Fruit fly (Drosophila melanogaster) whole organism, prepupa: ENCODE measurements around the gene mRpS18B.

Source experiments
- Blimp-1 ChIP-seq: fragments of 200-800 bp; sonication (Bioruptor generic); optimal IDR thresholded peaks from 3 replicates; lab custom pipeline; 2017; ENCODE audit warnings: missing biosample characterization, missing genetic modification characterization, mild to moderate bottlenecking, moderate library complexity, missing genetic modification reagents
- CG10631 ChIP-seq: fragments of 200-800 bp; sonication (Bioruptor generic); optimal IDR thresholded peaks from 2 replicates; lab custom pipeline; 2016; ENCODE audit warnings: missing biosample characterization, missing genetic modification characterization
- CG10669 ChIP-seq: fragments of 200-800 bp; sonication (Bioruptor generic); optimal IDR thresholded peaks from 3 replicates; lab custom pipeline; 2018; ENCODE audit warnings: missing biosample characterization, mild to moderate bottlenecking, missing genetic modification characterization, moderate library complexity
- CG11902 ChIP-seq: fragments of 200-800 bp; sonication (Bioruptor generic); optimal IDR thresholded peaks from 3 replicates; lab custom pipeline; 2016; ENCODE audit warnings: missing biosample characterization, missing genetic modification characterization
- CG15336 ChIP-seq: fragments of 200-800 bp; sonication (Bioruptor generic); IDR thresholded peaks from 2 replicates; pipeline ENCODE4 v1.3.6; 2022; ENCODE audit warnings: missing biosample characterization, missing genetic modification characterization
- CG16779 ChIP-seq: fragments of 200-800 bp; sonication (Bioruptor generic); optimal IDR thresholded peaks from 3 replicates; lab custom pipeline; 2017; ENCODE audit warnings: missing biosample characterization, mild to moderate bottlenecking, missing genetic modification characterization
- CG31627 ChIP-seq: fragments of 200-800 bp; sonication (Bioruptor generic); optimal IDR thresholded peaks from 3 replicates; lab custom pipeline; 2016; ENCODE audit warnings: missing biosample characterization, missing genetic modification characterization
- CG32006 ChIP-seq: fragments of 200-800 bp; sonication (Bioruptor generic); optimal IDR thresholded peaks from 3 replicates; lab custom pipeline; 2017; ENCODE audit warnings: missing biosample characterization, mild to moderate bottlenecking, missing genetic modification characterization
- CG34406 ChIP-seq: fragments of 200-800 bp; sonication (Bioruptor generic); optimal IDR thresholded peaks from 3 replicates; lab custom pipeline; 2016; ENCODE audit warnings: missing biosample characterization, missing genetic modification characterization
- CG3919 ChIP-seq: fragments of 200-800 bp; sonication (Bioruptor generic); optimal IDR thresholded peaks from 3 replicates; lab custom pipeline; 2016; ENCODE audit warnings: missing biosample characterization, missing genetic modification characterization
- CG6163 ChIP-seq: fragments of 200-800 bp; sonication (Bioruptor generic); IDR thresholded peaks from 3 replicates; pipeline ENCODE4 v1.3.6; 2022; ENCODE audit warnings: missing biosample characterization, missing genetic modification characterization
- CG6792 ChIP-seq: fragments of 200-800 bp; sonication (Bioruptor generic); optimal IDR thresholded peaks from 3 replicates; lab custom pipeline; 2016; ENCODE audit warnings: missing biosample characterization, missing genetic modification characterization
- CG6808 ChIP-seq: fragments of 200-800 bp; sonication (Bioruptor generic); optimal IDR thresholded peaks from 3 replicates; lab custom pipeline; 2017; ENCODE audit warnings: missing biosample characterization, missing genetic modification characterization, mild to moderate bottlenecking, moderate library complexity, missing genetic modification reagents
- CG8119 ChIP-seq: fragments of 200-800 bp; sonication (Bioruptor generic); IDR thresholded peaks from 3 replicates; pipeline ENCODE4 v1.3.6; 2022; ENCODE audit warnings: missing biosample characterization, missing genetic modification characterization
- CG8319 ChIP-seq: fragments of 200-800 bp; sonication (Bioruptor generic); optimal IDR thresholded peaks from 3 replicates; lab custom pipeline; 2016; ENCODE audit warnings: missing biosample characterization, missing genetic modification characterization
- CG8632 ChIP-seq: fragments of 200-800 bp; sonication (Bioruptor generic); optimal IDR thresholded peaks from 3 replicates; lab custom pipeline; 2016; ENCODE audit warnings: missing biosample characterization, missing genetic modification characterization
- Eip75B ChIP-seq: fragments of 200-800 bp; sonication (Bioruptor generic); optimal IDR thresholded peaks from 3 replicates; lab custom pipeline; 2016; ENCODE audit warnings: missing biosample characterization, missing genetic modification characterization
- Eip78C ChIP-seq: fragments of 200-800 bp; sonication (Bioruptor generic); peaks from one replicate; lab custom pipeline; 2016; ENCODE audit warnings: missing biosample characterization, missing genetic modification characterization
- Eip93F ChIP-seq: fragments of 200-800 bp; sonication (Bioruptor generic); optimal IDR thresholded peaks from 2 replicates; lab custom pipeline; 2016; ENCODE audit warnings: missing biosample characterization, mild to moderate bottlenecking, missing genetic modification characterization
- Ets96B ChIP-seq: fragments of 200-800 bp; optimal IDR thresholded peaks from 2 replicates; lab custom pipeline; 2019; ENCODE audit warnings: missing biosample characterization, mild to moderate bottlenecking, missing genetic modification characterization, moderate library complexity
- Hr4 ChIP-seq: fragments of 200-800 bp; sonication (Bioruptor generic); optimal IDR thresholded peaks from 3 replicates; lab custom pipeline; 2016; ENCODE audit warnings: missing biosample characterization, missing genetic modification characterization
- Met ChIP-seq: fragments of 200-800 bp; sonication (Bioruptor generic); optimal IDR thresholded peaks from 3 replicates; lab custom pipeline; 2016; ENCODE audit warnings: missing biosample characterization, missing genetic modification characterization
- OdsH ChIP-seq: fragments of 200-800 bp; sonication (Bioruptor generic); optimal IDR thresholded peaks from 3 replicates; lab custom pipeline; 2016; ENCODE audit warnings: missing biosample characterization, missing genetic modification characterization
- Sox14 ChIP-seq: fragments of 200-800 bp; sonication (Bioruptor generic); optimal IDR thresholded peaks from 3 replicates; lab custom pipeline; 2016; ENCODE audit warnings: missing biosample characterization, missing genetic modification characterization
- Sox15 ChIP-seq: fragments of 200-800 bp; sonication (Bioruptor generic); optimal IDR thresholded peaks from 3 replicates; lab custom pipeline; 2016; ENCODE audit warnings: missing biosample characterization, missing genetic modification characterization
- cyc ChIP-seq: fragments of 200-800 bp; sonication (Bioruptor generic); optimal IDR thresholded peaks from 3 replicates; lab custom pipeline; 2016; ENCODE audit warnings: missing biosample characterization, missing genetic modification characterization
- dsx ChIP-seq: fragments of 200-800 bp; optimal IDR thresholded peaks from 3 replicates; lab custom pipeline; 2019; ENCODE audit warnings: missing biosample characterization, mild to moderate bottlenecking, missing genetic modification characterization, moderate library complexity; ENCODE audit not compliant: poor library complexity, severe bottlenecking
- eg ChIP-seq: fragments of 200-800 bp; sonication (Bioruptor generic); IDR thresholded peaks from 3 replicates; pipeline ENCODE4 v1.3.6; 2022; ENCODE audit warnings: missing biosample characterization, missing genetic modification characterization
- esn ChIP-seq: fragments of 200-800 bp; sonication (Bioruptor generic); optimal IDR thresholded peaks from 2 replicates; lab custom pipeline; 2016; ENCODE audit warnings: missing biosample characterization, mild to moderate bottlenecking, missing genetic modification characterization, moderate library complexity
- fd59A ChIP-seq: fragments of 200-800 bp; sonication (Bioruptor generic); optimal IDR thresholded peaks from 2 replicates; lab custom pipeline; 2017; ENCODE audit warnings: missing biosample characterization, mild to moderate bottlenecking, missing genetic modification characterization, missing genetic modification reagents
- fd85E ChIP-seq: fragments of 200-800 bp; sonication (Bioruptor generic); optimal IDR thresholded peaks from 3 replicates; lab custom pipeline; 2016; ENCODE audit warnings: missing biosample characterization, missing genetic modification characterization
- fkh ChIP-seq: fragments of 200-800 bp; sonication (Bioruptor generic); optimal IDR thresholded peaks from 3 replicates; lab custom pipeline; 2017; ENCODE audit warnings: missing biosample characterization, mild to moderate bottlenecking, missing genetic modification characterization, moderate library complexity
- lz ChIP-seq: fragments of 200-800 bp; sonication (Bioruptor generic); optimal IDR thresholded peaks from 3 replicates; lab custom pipeline; 2016; ENCODE audit warnings: missing biosample characterization, missing genetic modification characterization
- net ChIP-seq: fragments of 200-800 bp; sonication (Bioruptor generic); optimal IDR thresholded peaks from 3 replicates; lab custom pipeline; 2016; ENCODE audit warnings: missing biosample characterization, missing genetic modification characterization
- salr ChIP-seq, 2 experiments: fragments of 200-800 bp; sonication (Bioruptor generic); optimal IDR thresholded peaks; 3 replicates each; lab custom pipeline; 2016 to 2018; ENCODE audit warnings: missing biosample characterization in 2 of 2, missing genetic modification characterization in 2 of 2, mild to moderate bottlenecking in 1 of 2
- spab ChIP-seq: fragments of 200-800 bp; sonication (Bioruptor generic); optimal IDR thresholded peaks from 2 replicates; lab custom pipeline; 2017; ENCODE audit warnings: missing biosample characterization, mild to moderate bottlenecking, missing genetic modification characterization, missing genetic modification reagents
- svp ChIP-seq: fragments of 200-800 bp; sonication (Bioruptor generic); peaks from one replicate; lab custom pipeline; 2016; ENCODE audit warnings: missing biosample characterization, missing genetic modification characterization
- topi ChIP-seq: fragments of 200-800 bp; sonication (Bioruptor generic); optimal IDR thresholded peaks from 3 replicates; lab custom pipeline; 2016; ENCODE audit warnings: missing biosample characterization, missing genetic modification characterization
- vri ChIP-seq: fragments of 200-800 bp; sonication (Bioruptor generic); optimal IDR thresholded peaks from 3 replicates; lab custom pipeline; 2016; ENCODE audit warnings: missing biosample characterization, mild to moderate bottlenecking, missing genetic modification characterization

Gene mRpS18B

dm6 chr2L:20075234-20075803 is 21.7 kb downstream of the mRpS18B start, which contains the start of the genes pr and neb (continued):
- TF ChIP-seq CG6808 (no peak), svp (GFP tag; lab: Kevin White, UChicago) (peak; percentile 81), Eip78C (GFP tag; lab: Kevin White, UChicago) (peak; percentile 82), spab (GFP tag; lab: Kevin White, UChicago) (no peak), CG34406 (GFP tag; lab: Kevin White, UChicago) (peak; percentile 52), Sox15 (GFP tag; lab: Kevin White, UChicago) (no peak), OdsH (GFP tag; lab: Kevin White, UChicago) (peak; percentile 25), fkh (GFP tag; lab: Kevin White, UChicago) (peak; percentile 85), CG3919 (GFP tag; lab: Kevin White, UChicago) (peak; percentile 77), CG8319 (GFP tag; lab: Kevin White, UChicago) (no peak), fd85E (no peak), CG31627 (GFP tag; lab: Kevin White, UChicago) (peak; percentile 36), esn (peak; percentile 62), CG16779 (tag; lab: Kevin White, UChicago) (no peak), salr (GFP tag; optimal IDR thresholded peaks at IDR 0.05; lab: Kevin White, UChicago) (no peak), Eip93F (GFP tag; lab: Kevin White, UChicago) (peak; percentile 41), CG8632 (no peak), CG32006 (peak; percentile 57), fd59A (GFP tag; lab: Kevin White, UChicago) (no peak), CG11902 (GFP tag; lab: Kevin White, UChicago) (peak; percentile 51), net (GFP tag; lab: Kevin White, UChicago) (peak; percentile 25), cyc (GFP tag; lab: Kevin White, UChicago) (peak; percentile 65), lz (GFP tag; lab: Kevin White, UChicago) (peak; percentile 45), CG8119 (peak; percentile 56; the same call in 1 of the 3 replicates)
- TF ChIP-seq, all 60 proteins: peak for 38

- TF ChIP-seq Ets96B, result no peak
- peak; percentile 58 for TF ChIP-seq svp (GFP tag; lab: Kevin White, UChicago)
- TF ChIP-seq, all 60 proteins: peak for 1
Measured at dm6 chr2L:20074388-20074787, 22.7 kb downstream of the mRpS18B start.

- TF ChIP-seq eg (GFP tag; lab: Robert Waterston, UW) (no peak), CG10669 (no peak), CG15336 (no peak), Sox15 (GFP tag; lab: Kevin White, UChicago) (no peak), salr (GFP tag; optimal IDR thresholded peaks at IDR 0.05; lab: Kevin White, UChicago) (no peak)
Measured at dm6 chr2L:20072095-20072494, 25.0 kb downstream of the mRpS18B start, which contains the start of gene CG10730. TSS of gene CG10730 (minus strand) at chr2L:20072195.

- TF ChIP-seq Sox14 (peak; percentile 93), fkh (GFP tag; lab: Kevin White, UChicago) (peak; percentile 78), Eip78C (GFP tag; lab: Kevin White, UChicago) (peak; percentile 43), Eip93F (GFP tag; lab: Kevin White, UChicago) (peak; percentile 60), Blimp-1 (GFP tag; lab: Kevin White, UChicago) (no peak), vri (peak; percentile 42)
- TF ChIP-seq, all 60 proteins: peak for 5
Measured at dm6 chr2L:20069158-20070016, 27.7 kb downstream of the mRpS18B start.

- TF ChIP-seq topi (no peak), CG10631 (no peak), CG10669 (no peak), CG3919 (GFP tag; lab: Kevin White, UChicago) (no peak), CG6792 (no peak), Eip75B (GFP tag; lab: Kevin White, UChicago) (no peak), salr (GFP tag; optimal IDR thresholded peaks at IDR 0.05; lab: Kevin White, UChicago) (no peak), vri (peak; percentile 51), CG8632 (no peak), Hr4 (GFP tag; lab: Kevin White, UChicago) (no peak), Eip78C (GFP tag; lab: Kevin White, UChicago) (peak; percentile 7), Eip93F (GFP tag; lab: Kevin White, UChicago) (peak; percentile 6), Sox14 (peak; percentile 4), dsx (GFP tag; lab: Kevin White, UChicago) (peak; percentile 34), CG32006 (no peak), CG6163 (0 out of 3 replicates have a peak, but pooled peaks have one; percentile 6), Met (GFP tag; lab: Kevin White, UChicago) (no peak)
Measured at dm6 chr2L:20067928-20068327, 29.1 kb downstream of the mRpS18B start.
